Worm (Caenorhabditis elegans) whole organism, young adult: ENCODE data around the gene E02H1.5.

Experiments
- cebp-1 ChIP-seq, 2 experiments: fragments of 200-800 bp in 1 of 2; sonication (Bioruptor generic) in 1 of 2; sonication (generic microtip) in 1 of 2; IDR thresholded peaks in 1 of 2; optimal IDR thresholded peaks in 1 of 2; 2 replicates each; pipeline versions ENCODE4 v1.3.6 to Lab custom; 2017 to 2022; ENCODE audit warnings: missing compliant biosample characterization in 2 of 2, missing genetic modification characterization in 2 of 2, mild to moderate bottlenecking in 1 of 2, missing genetic modification reagents in 1 of 2, moderate library complexity in 1 of 2
- nhr-90 ChIP-seq: sonication (generic microtip); optimal IDR thresholded peaks from 2 replicates; lab custom pipeline; 2016; ENCODE audit warnings: missing genotype, mild to moderate bottlenecking, missing genetic modification characterization, missing compliant biosample characterization
- sea-2 ChIP-seq: fragments of 200-800 bp; sonication (Bioruptor generic); IDR thresholded peaks from 2 replicates; pipeline ENCODE4 v1.3.6; 2022; ENCODE audit warnings: missing genetic modification characterization, missing compliant biosample characterization
- xnd-1 ChIP-seq: sonication (generic microtip); optimal IDR thresholded peaks from 2 replicates; lab custom pipeline; 2016; ENCODE audit warnings: missing genotype, missing genetic modification reagents, missing genetic modification characterization, missing compliant biosample characterization

DNA sequence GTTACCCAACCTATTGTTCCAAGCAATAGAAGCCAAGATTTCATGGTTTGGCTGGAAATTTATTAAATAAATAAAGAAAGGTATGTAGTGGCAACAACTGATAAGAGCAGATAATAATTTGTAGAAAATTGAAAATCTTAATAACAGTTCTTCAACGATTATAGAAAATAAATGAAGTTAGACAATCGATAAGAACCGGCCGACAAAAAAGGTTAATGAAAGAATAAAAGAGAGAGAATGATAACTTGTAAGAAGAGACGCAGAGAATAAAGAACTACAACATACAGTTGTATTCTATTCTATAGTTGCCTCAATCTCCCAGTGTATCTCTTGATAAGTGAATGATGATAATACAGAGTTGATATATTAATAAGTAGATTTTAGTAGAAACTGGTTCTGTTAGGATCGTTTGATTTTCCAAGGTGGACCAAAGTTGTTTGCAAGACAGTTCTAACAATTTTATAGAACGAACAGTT, 8.3 kb upstream of the E02H1.5 start, which contains the start of gene ugt-58:
- TF ChIP-seq cebp-1 (GFP tag; IDR thresholded peaks at IDR 0.05; lab: Robert Waterston, UW) (no peak), cebp-1 (tag; optimal IDR thresholded peaks at IDR 0.05; lab: Kevin White, UChicago) (no peak), xnd-1 (tag; lab: Kevin White, UChicago) (no peak), sea-2 (GFP tag; lab: Robert Waterston, UW) (no peak), nhr-90 (tag; lab: Kevin White, UChicago) (no peak)
